Fruit fly (Drosophila melanogaster) whole organism, embryonic: ENCODE results near the gene CG5225.

ENCODE experiments used
- Ada2b ChIP-seq: fragments of 200-800 bp; sonication (Bioruptor generic); IDR thresholded peaks from 2 replicates; pipeline ENCODE4 v1.3.6; 2022; ENCODE audit warnings: missing biosample characterization, missing genetic modification characterization
- CG1024 ChIP-seq: fragments of 200-800 bp; sonication (Bioruptor generic); IDR thresholded peaks from 2 replicates; pipeline ENCODE4 v1.3.6; 2022; ENCODE audit warnings: missing biosample characterization, missing genetic modification characterization
- CG10654 ChIP-seq: fragments of 200-800 bp; sonication (Bioruptor generic); optimal IDR thresholded peaks from 2 replicates; lab custom pipeline; 2016; ENCODE audit warnings: missing biosample characterization, missing genetic modification characterization
- CG11247 ChIP-seq: fragments of 200-800 bp; sonication (Bioruptor generic); IDR thresholded peaks from 2 replicates; pipeline ENCODE4 v1.3.6; 2022; ENCODE audit warnings: missing biosample characterization, missing genetic modification characterization
- CG11398 ChIP-seq: fragments of 200-800 bp; sonication (Bioruptor generic); optimal IDR thresholded peaks from 2 replicates; lab custom pipeline; 2016; ENCODE audit warnings: missing biosample characterization, missing genetic modification characterization
- CG12299 ChIP-seq: fragments of 200-800 bp; sonication (Bioruptor generic); optimal IDR thresholded peaks from 2 replicates; lab custom pipeline; 2018; ENCODE audit warnings: missing biosample characterization, mild to moderate bottlenecking, missing genetic modification characterization
- CG12769 ChIP-seq: fragments of 200-800 bp; sonication (Bioruptor generic); optimal IDR thresholded peaks from 2 replicates; lab custom pipeline; 2019; ENCODE audit warnings: missing biosample characterization, mild to moderate bottlenecking, missing genetic modification characterization, moderate library complexity
- CG13894 ChIP-seq: fragments of 200-800 bp; sonication (Bioruptor generic); optimal IDR thresholded peaks from 3 replicates; lab custom pipeline; 2018; ENCODE audit warnings: missing biosample characterization, mild to moderate bottlenecking, missing genetic modification characterization, moderate library complexity
- CG15479 ChIP-seq: fragments of 200-800 bp; sonication (Bioruptor generic); optimal IDR thresholded peaks from 3 replicates; lab custom pipeline; 2019; ENCODE audit warnings: missing biosample characterization, mild to moderate bottlenecking, missing genetic modification characterization, moderate library complexity
- CG15601 ChIP-seq: fragments of 200-800 bp; sonication (Bioruptor generic); optimal IDR thresholded peaks from 3 replicates; lab custom pipeline; 2019; ENCODE audit warnings: missing biosample characterization, mild to moderate bottlenecking, missing genetic modification characterization, moderate library complexity
- CG17829 ChIP-seq: fragments of 200-800 bp; optimal IDR thresholded peaks from 2 replicates; lab custom pipeline; 2019; ENCODE audit warnings: missing biosample characterization, mild to moderate bottlenecking, missing genetic modification characterization, moderate library complexity
- CG1832 ChIP-seq: fragments of 200-800 bp; sonication (Bioruptor generic); optimal IDR thresholded peaks from 2 replicates; lab custom pipeline; 2017; ENCODE audit warnings: missing biosample characterization, mild to moderate bottlenecking, missing genetic modification characterization, inconsistent platforms
- CG18476 ChIP-seq: fragments of 200-800 bp; sonication (Bioruptor generic); optimal IDR thresholded peaks from 2 replicates; lab custom pipeline; 2016; ENCODE audit warnings: missing biosample characterization, mild to moderate bottlenecking, missing genetic modification characterization
- CG18619 ChIP-seq: fragments of 200-800 bp; sonication (Bioruptor generic); optimal IDR thresholded peaks from 3 replicates; lab custom pipeline; 2017; ENCODE audit warnings: missing biosample characterization, mild to moderate bottlenecking, missing genetic modification characterization
- CG2129 ChIP-seq: fragments of 200-800 bp; sonication (Bioruptor generic); IDR thresholded peaks from 2 replicates; pipeline ENCODE4 v1.3.6; 2022; ENCODE audit warnings: missing biosample characterization, missing genetic modification characterization; ENCODE audit not compliant: partially characterized antibody
- CG2202 ChIP-seq: fragments of 200-800 bp; sonication (Bioruptor generic); optimal IDR thresholded peaks from 2 replicates; lab custom pipeline; 2018; ENCODE audit warnings: missing biosample characterization, mild to moderate bottlenecking, missing genetic modification characterization
- CG30431 ChIP-seq: fragments of 200-800 bp; sonication (Bioruptor generic); optimal IDR thresholded peaks from 2 replicates; lab custom pipeline; 2017; ENCODE audit warnings: missing biosample characterization, missing genetic modification characterization
- CG33213 ChIP-seq: fragments of 200-800 bp; sonication (Bioruptor generic); optimal IDR thresholded peaks from 3 replicates; lab custom pipeline; 2016; ENCODE audit warnings: missing biosample characterization, missing genetic modification characterization
- CG42726 ChIP-seq: fragments of 200-800 bp; sonication (Bioruptor generic); IDR thresholded peaks from 2 replicates; pipeline ENCODE4 v1.3.6; 2022; ENCODE audit warnings: missing biosample characterization, missing genetic modification characterization; ENCODE audit not compliant: partially characterized antibody
- CG6654 ChIP-seq: fragments of 200-800 bp; sonication (Bioruptor generic); optimal IDR thresholded peaks from 2 replicates; lab custom pipeline; 2017; ENCODE audit warnings: missing biosample characterization, mild to moderate bottlenecking, missing genetic modification characterization
- CG7357 ChIP-seq: fragments of 200-800 bp; sonication (Bioruptor generic); IDR thresholded peaks from 3 replicates; pipeline ENCODE4 v1.3.6; 2022; ENCODE audit warnings: missing biosample characterization, missing genetic modification characterization
- CG7372 ChIP-seq: fragments of 200-800 bp; sonication (Bioruptor generic); IDR thresholded peaks from 2 replicates; pipeline ENCODE4 v1.3.6; 2022; ENCODE audit warnings: missing biosample characterization, missing genetic modification characterization
- CG7928 ChIP-seq: fragments of 200-800 bp; sonication (Bioruptor generic); optimal IDR thresholded peaks from 2 replicates; lab custom pipeline; 2017; ENCODE audit warnings: missing biosample characterization, mild to moderate bottlenecking, missing genetic modification characterization
- CG7987 ChIP-seq: fragments of 200-800 bp; sonication (Bioruptor generic); optimal IDR thresholded peaks from 2 replicates; lab custom pipeline; 2018; ENCODE audit warnings: missing biosample characterization, mild to moderate bottlenecking, missing genetic modification characterization, moderate library complexity
- Eip74EF ChIP-seq, 2 experiments: fragments of 200-800 bp in 1 of 2; fragments of >200 bp in 1 of 2; sonication (Bioruptor generic) in 1 of 2; optimal IDR thresholded peaks; 2 replicates each; lab custom pipeline; 2017 to 2019; ENCODE audit warnings: missing biosample characterization in 2 of 2, missing genetic modification characterization in 2 of 2, mild to moderate bottlenecking in 1 of 2, moderate library complexity in 1 of 2
- Elba2 ChIP-seq: fragments of 200-800 bp; sonication (Bioruptor generic); optimal IDR thresholded peaks from 3 replicates; lab custom pipeline; 2016; ENCODE audit warnings: missing biosample characterization, missing genetic modification characterization
- Myb ChIP-seq: fragments of 200-800 bp; sonication (Bioruptor generic); optimal IDR thresholded peaks from 2 replicates; lab custom pipeline; 2016; ENCODE audit warnings: missing biosample characterization, missing genetic modification characterization
- PHDP ChIP-seq: fragments of 200-800 bp; sonication (Bioruptor generic); optimal IDR thresholded peaks from 3 replicates; lab custom pipeline; 2018; ENCODE audit warnings: missing biosample characterization, mild to moderate bottlenecking, missing genetic modification characterization, moderate library complexity
- Ravus ChIP-seq: fragments of 200-800 bp; sonication (Bioruptor generic); IDR thresholded peaks from 2 replicates; pipeline ENCODE4 v1.3.6; 2022; ENCODE audit warnings: missing biosample characterization, missing genetic modification characterization
- Sox102F ChIP-seq: fragments of 200-800 bp; sonication (Bioruptor generic); optimal IDR thresholded peaks from 2 replicates; lab custom pipeline; 2018; ENCODE audit warnings: missing biosample characterization, mild to moderate bottlenecking, missing genetic modification characterization, moderate library complexity
- Usf ChIP-seq: fragments of 200-800 bp; sonication (Bioruptor generic); optimal IDR thresholded peaks from 2 replicates; lab custom pipeline; 2017; ENCODE audit warnings: missing genotype, missing biosample characterization, missing genetic modification characterization
- da ChIP-seq: fragments of 200-800 bp; sonication (Bioruptor generic); optimal IDR thresholded peaks from 2 replicates; lab custom pipeline; 2016; ENCODE audit warnings: missing biosample characterization, missing genetic modification characterization
- dan ChIP-seq: fragments of 200-800 bp; sonication (Bioruptor generic); IDR thresholded peaks from 2 replicates; pipeline ENCODE4 v1.3.6; 2022; ENCODE audit warnings: missing biosample characterization, missing genetic modification characterization
- exex ChIP-seq: fragments of 200-800 bp; sonication (Bioruptor generic); optimal IDR thresholded peaks from 4 replicates; lab custom pipeline; 2018; ENCODE audit warnings: missing biosample characterization, mild to moderate bottlenecking, missing genetic modification characterization, moderate library complexity
- fd102C ChIP-seq: fragments of 200-800 bp; sonication (Bioruptor generic); optimal IDR thresholded peaks from 2 replicates; lab custom pipeline; 2018; ENCODE audit warnings: missing biosample characterization, mild to moderate bottlenecking, missing genetic modification characterization, moderate library complexity
- fd64A ChIP-seq: fragments of 200-800 bp; sonication (Bioruptor generic); optimal IDR thresholded peaks from 3 replicates; lab custom pipeline; 2018; ENCODE audit warnings: missing biosample characterization, mild to moderate bottlenecking, missing genetic modification characterization
- gce ChIP-seq: fragments of 200-800 bp; sonication (Bioruptor generic); IDR thresholded peaks from 3 replicates; pipeline ENCODE4 v1.3.6; 2022; ENCODE audit warnings: missing biosample characterization, missing genetic modification characterization
- gcm2 ChIP-seq: fragments of 200-800 bp; sonication (Bioruptor generic); optimal IDR thresholded peaks from 2 replicates; lab custom pipeline; 2016; ENCODE audit warnings: missing biosample characterization, missing genetic modification characterization
- kah ChIP-seq: fragments of 200-800 bp; sonication (Bioruptor generic); optimal IDR thresholded peaks from 2 replicates; lab custom pipeline; 2018; ENCODE audit warnings: missing biosample characterization, mild to moderate bottlenecking, missing genetic modification characterization
- lbe ChIP-seq: fragments of 200-800 bp; sonication (Bioruptor generic); optimal IDR thresholded peaks from 2 replicates; lab custom pipeline; 2016; ENCODE audit warnings: missing biosample characterization, mild to moderate bottlenecking, missing genetic modification characterization
- mam ChIP-seq: fragments of 200-800 bp; sonication (Bioruptor generic); optimal IDR thresholded peaks from 3 replicates; lab custom pipeline; 2016; ENCODE audit warnings: missing biosample characterization, missing genetic modification characterization
- oc ChIP-seq: fragments of 200-800 bp; sonication (Bioruptor generic); optimal IDR thresholded peaks from 2 replicates; lab custom pipeline; 2018; ENCODE audit warnings: missing biosample characterization, mild to moderate bottlenecking, missing genetic modification characterization, moderate library complexity
- pfk ChIP-seq: fragments of 200-800 bp; sonication (Bioruptor generic); optimal IDR thresholded peaks from 2 replicates; lab custom pipeline; 2018; ENCODE audit warnings: missing biosample characterization, mild to moderate bottlenecking, missing genetic modification characterization, moderate library complexity
- phol ChIP-seq: fragments of 200-800 bp; sonication (Bioruptor generic); optimal IDR thresholded peaks from 3 replicates; lab custom pipeline; 2018; ENCODE audit warnings: missing biosample characterization, mild to moderate bottlenecking, missing genetic modification characterization, moderate library complexity
- pros ChIP-seq: fragments of 200-800 bp; sonication (Bioruptor generic); optimal IDR thresholded peaks from 3 replicates; lab custom pipeline; 2019; ENCODE audit warnings: missing biosample characterization, mild to moderate bottlenecking, missing genetic modification characterization, moderate library complexity
- sc ChIP-seq, 3 experiments: fragments of >200 bp in 2 of 3; fragments of 200-800 bp in 1 of 3; sonication (Bioruptor generic) in 1 of 3; optimal IDR thresholded peaks; 2 replicates in 2 of 3; 3 replicates in 1 of 3; lab custom pipeline; 2017; ENCODE audit warnings: mild to moderate bottlenecking in 1 of 3, missing biosample characterization in 1 of 3, missing genetic modification characterization in 1 of 3, missing genetic modification reagents in 1 of 3
- sisA ChIP-seq: fragments of 200-800 bp; sonication (Bioruptor generic); IDR thresholded peaks from 2 replicates; pipeline ENCODE4 v1.3.6; 2022; ENCODE audit warnings: missing biosample characterization, missing genetic modification characterization
- tin ChIP-seq: fragments of 200-800 bp; sonication (Bioruptor generic); optimal IDR thresholded peaks from 3 replicates; lab custom pipeline; 2016; ENCODE audit warnings: missing biosample characterization, missing genetic modification characterization
- tna ChIP-seq: fragments of 200-800 bp; sonication (Bioruptor generic); IDR thresholded peaks from 2 replicates; pipeline ENCODE4 v1.3.6; 2022; ENCODE audit warnings: missing biosample characterization, missing genetic modification characterization; ENCODE audit not compliant: partially characterized antibody

The CG5225 gene

dm6 chr3R:17059100-17059810 lies 30.8 kb downstream of the CG5225 start (continued):
- TF ChIP-seq fd102C (no peak), sisA (GFP tag; lab: Robert Waterston, UW) (no peak), CG17829 (no peak), CG7357 (GFP tag; lab: Robert Waterston, UW) (no peak), PHDP (peak; percentile 31), CG15601 (tag; lab: Kevin White, UChicago) (no peak), kah (no peak), CG7372 (GFP tag; lab: Robert Waterston, UW) (no peak), CG12769 (tag; lab: Kevin White, UChicago) (no peak), Eip74EF (GFP tag; optimal IDR thresholded peaks at IDR 0.05; lab: Kevin White, UChicago) (no peak), da (GFP tag; lab: Kevin White, UChicago) (no peak), CG10654 (GFP tag; lab: Kevin White, UChicago) (no peak), dan (GFP tag; lab: Robert Waterston, UW) (no peak), sc (optimal IDR thresholded peaks at IDR 0.05; lab: Kevin White, UChicago) (no peak), sc (GFP tag; optimal IDR thresholded peaks at IDR 0.05; lab: Kevin White, UChicago) (no peak), Myb (no peak), CG12299 (tag; lab: Kevin White, UChicago) (no peak), gce (GFP tag; lab: Robert Waterston, UW) (no peak), pfk (GFP tag; lab: Kevin White, UChicago) (no peak), CG2129 (no peak), Ada2b (GFP tag; lab: Robert Waterston, UW) (0 out of 2 replicates have a peak, but pooled peaks have one; percentile 6), Ravus (GFP tag; lab: Robert Waterston, UW) (no peak), CG6654 (GFP tag; lab: Kevin White, UChicago) (peak; percentile 31), CG15479 (GFP tag; lab: Kevin White, UChicago) (no peak), CG30431 (GFP tag; lab: Kevin White, UChicago) (no peak), CG1832 (GFP tag; lab: Kevin White, UChicago) (no peak), tin (GFP tag; lab: Kevin White, UChicago) (no peak), mam (GFP tag; lab: Kevin White, UChicago) (no peak), tna (GFP tag; lab: Robert Waterston, UW) (no peak), CG18619 (no peak), CG2202 (tag; lab: Kevin White, UChicago) (no peak), CG7987 (no peak), fd64A (GFP tag; lab: Kevin White, UChicago) (peak; percentile 3), phol (tag; lab: Kevin White, UChicago) (peak; percentile 49), pros (GFP tag; lab: Kevin White, UChicago) (no peak), CG11398 (GFP tag; lab: Kevin White, UChicago) (peak; percentile 2), CG13894 (no peak), CG33213 (GFP tag; lab: Kevin White, UChicago) (no peak), CG11247 (GFP tag; lab: Robert Waterston, UW) (no peak), Usf (GFP tag; lab: Kevin White, UChicago) (no peak), CG1024 (no peak), exex (tag; lab: Kevin White, UChicago) (no peak), CG18476 (GFP tag; lab: Kevin White, UChicago) (no peak), Sox102F (GFP tag; lab: Kevin White, UChicago) (peak; percentile 54), oc (tag; lab: Kevin White, UChicago) (no peak), CG7928 (GFP tag; lab: Kevin White, UChicago) (no peak), gcm2 (no peak), lbe (GFP tag; lab: Kevin White, UChicago) (peak; percentile 5), Elba2 (GFP tag; lab: Kevin White, UChicago) (no peak), CG42726 (GFP tag; lab: Robert Waterston, UW) (no peak)
